Fruit fly (Drosophila melanogaster) whole organism, wandering third instar larva: Measurements from ENCODE around the gene NAAT1.

Experiments used
- CG32264 ChIP-seq: fragments of 200-800 bp; sonication (Bioruptor generic); optimal IDR thresholded peaks from 2 replicates; lab custom pipeline; 2016; ENCODE audit warnings: missing biosample characterization, missing genetic modification characterization
- CG9705 ChIP-seq: fragments of 200-800 bp; sonication (Bioruptor generic); optimal IDR thresholded peaks from 2 replicates; lab custom pipeline; 2018; ENCODE audit warnings: missing biosample characterization, mild to moderate bottlenecking, missing genetic modification characterization
- Dif ChIP-seq: fragments of 200-275, 200-300 bp; sonication (Bioruptor generic); optimal IDR thresholded peaks from 2 replicates; lab custom pipeline; 2018; ENCODE audit warnings: missing biosample characterization, missing genetic modification characterization; ENCODE audit not compliant: partially characterized antibody
- GATAd ChIP-seq: sonication (Bioruptor generic); optimal IDR thresholded peaks from 2 replicates; lab custom pipeline; 2016; ENCODE audit warnings: missing biosample characterization, missing genetic modification characterization
- HLH106 ChIP-seq: fragments of 200-800 bp; optimal IDR thresholded peaks from 3 replicates; lab custom pipeline; 2019; ENCODE audit warnings: missing biosample characterization, mild to moderate bottlenecking, missing genetic modification characterization, moderate library complexity
- Hnf4 ChIP-seq: fragments of 200-800 bp; sonication (Bioruptor generic); optimal IDR thresholded peaks from 2 replicates; lab custom pipeline; 2016; ENCODE audit warnings: missing biosample characterization, mild to moderate bottlenecking, missing genetic modification characterization
- Hr83 ChIP-seq: fragments of 200-300 bp; sonication (Bioruptor generic); optimal IDR thresholded peaks from 2 replicates; lab custom pipeline; 2016; ENCODE audit warnings: missing biosample characterization, mild to moderate bottlenecking, missing genetic modification characterization, moderate library complexity; ENCODE audit not compliant: poor library complexity, severe bottlenecking
- Jra ChIP-seq: sonication (Bioruptor generic); optimal IDR thresholded peaks from 2 replicates; lab custom pipeline; 2016; ENCODE audit warnings: missing biosample characterization, missing genetic modification characterization
- Mio ChIP-seq: sonication (Bioruptor generic); optimal IDR thresholded peaks from 2 replicates; lab custom pipeline; 2016; ENCODE audit warnings: missing biosample characterization, missing genetic modification characterization
- Myc ChIP-seq: fragments of >200 bp; optimal IDR thresholded peaks from 2 replicates; lab custom pipeline; 2017
- OdsH ChIP-seq: fragments of 200-800 bp; sonication (Bioruptor generic); optimal IDR thresholded peaks from 2 replicates; lab custom pipeline; 2016; ENCODE audit warnings: missing biosample characterization, mild to moderate bottlenecking, missing genetic modification characterization
- Rel ChIP-seq, 2 experiments: fragments of 200-800 bp; sonication (Bioruptor generic) in 1 of 2; optimal IDR thresholded peaks; 2 replicates in 1 of 2; 3 replicates in 1 of 2; lab custom pipeline; 2016 to 2019; ENCODE audit warnings: mild to moderate bottlenecking in 2 of 2, missing biosample characterization in 2 of 2, missing genetic modification characterization in 2 of 2, moderate library complexity in 1 of 2
- Sp1 ChIP-seq: fragments of 200-800 bp; sonication (Bioruptor generic); optimal IDR thresholded peaks from 3 replicates; lab custom pipeline; 2019; ENCODE audit warnings: missing biosample characterization, mild to moderate bottlenecking, missing genetic modification characterization, moderate library complexity
- Vsx2 ChIP-seq: fragments of 200-300, 225-300 bp; sonication (Bioruptor generic); optimal IDR thresholded peaks from 2 replicates; lab custom pipeline; 2018; ENCODE audit warnings: missing biosample characterization, missing genetic modification characterization; ENCODE audit not compliant: partially characterized antibody
- br ChIP-seq: fragments of 200-800 bp; sonication (Bioruptor generic); optimal IDR thresholded peaks from 2 replicates; lab custom pipeline; 2016; ENCODE audit warnings: missing biosample characterization, missing genetic modification characterization
- dl ChIP-seq, 2 experiments: fragments of 175-275, 200-275 bp in 1 of 2; fragments of 200-275 bp in 1 of 2; sonication (Bioruptor generic); optimal IDR thresholded peaks; lab custom pipeline; 2018; ENCODE audit warnings: mild to moderate bottlenecking in 2 of 2, missing biosample characterization in 2 of 2, missing genetic modification characterization in 2 of 2, moderate library complexity in 2 of 2; ENCODE audit not compliant: partially characterized antibody in 2 of 2, insufficient read depth in 1 of 2
- dmrt93B ChIP-seq: fragments of 200-800 bp; sonication (Bioruptor generic); optimal IDR thresholded peaks from 2 replicates; lab custom pipeline; 2018; ENCODE audit warnings: missing biosample characterization, mild to moderate bottlenecking, missing genetic modification characterization
- dsf ChIP-seq: sonication (Bioruptor generic); optimal IDR thresholded peaks from 2 replicates; lab custom pipeline; 2016; ENCODE audit warnings: missing biosample characterization, missing genetic modification characterization, borderline replicate concordance
- ey ChIP-seq: fragments of 200-800 bp; sonication (Bioruptor generic); optimal IDR thresholded peaks from 2 replicates; lab custom pipeline; 2016; ENCODE audit warnings: missing biosample characterization, missing genetic modification characterization
- foxo ChIP-seq, 2 experiments: fragments of 200-800 bp; sonication (Bioruptor generic); optimal IDR thresholded peaks; 2 replicates in 1 of 2; 3 replicates in 1 of 2; lab custom pipeline; 2016 to 2017; ENCODE audit warnings: missing biosample characterization in 2 of 2, missing genetic modification characterization in 2 of 2
- fru ChIP-seq: fragments of 200-800 bp; sonication (Bioruptor generic); optimal IDR thresholded peaks from 3 replicates; lab custom pipeline; 2016; ENCODE audit warnings: missing biosample characterization, mild to moderate bottlenecking, missing genetic modification characterization
- h ChIP-seq: fragments of 200-800 bp; sonication (Bioruptor generic); optimal IDR thresholded peaks from 3 replicates; lab custom pipeline; 2016; ENCODE audit warnings: missing biosample characterization, mild to moderate bottlenecking, missing genetic modification characterization
- lola ChIP-seq: fragments of >200 bp; optimal IDR thresholded peaks from 2 replicates; lab custom pipeline; 2017; ENCODE audit warnings: missing biosample characterization, missing genetic modification characterization
- pan ChIP-seq: fragments of >200 bp; optimal IDR thresholded peaks from 2 replicates; lab custom pipeline; 2017
- psq ChIP-seq: fragments of 200-800 bp; sonication (Bioruptor generic); optimal IDR thresholded peaks from 3 replicates; lab custom pipeline; 2017; ENCODE audit warnings: missing biosample characterization, mild to moderate bottlenecking, missing genetic modification characterization, moderate library complexity
- rgr ChIP-seq: fragments of 200-800 bp; sonication (Bioruptor generic); optimal IDR thresholded peaks from 3 replicates; lab custom pipeline; 2016; ENCODE audit warnings: missing biosample characterization, mild to moderate bottlenecking, missing genetic modification characterization
- sage ChIP-seq: fragments of 200-800 bp; sonication (Bioruptor generic); optimal IDR thresholded peaks from 2 replicates; lab custom pipeline; 2016; ENCODE audit warnings: missing biosample characterization, mild to moderate bottlenecking, missing genetic modification characterization
- sv ChIP-seq: fragments of 200-800 bp; sonication (Bioruptor generic); optimal IDR thresholded peaks from 3 replicates; lab custom pipeline; 2016; ENCODE audit warnings: missing biosample characterization, missing genetic modification characterization
- tai ChIP-seq: sonication (Bioruptor generic); optimal IDR thresholded peaks from 2 replicates; lab custom pipeline; 2016; ENCODE audit warnings: missing biosample characterization, missing genetic modification characterization
- woc ChIP-seq: sonication (Bioruptor generic); optimal IDR thresholded peaks from 2 replicates; lab custom pipeline; 2016; ENCODE audit warnings: missing biosample characterization, mild to moderate bottlenecking, missing genetic modification characterization

Gene NAAT1

dm6 chrX:5419905-5420567 lies 9.4 kb upstream of the NAAT1 start:
- TF ChIP-seq Rel (GFP tag; optimal IDR thresholded peaks at IDR 0.05; lab: Kevin White, UChicago) (no peak), Rel (tag; optimal IDR thresholded peaks at IDR 0.05; lab: Kevin White, UChicago) (peak; percentile 20), CG9705 (GFP tag; lab: Kevin White, UChicago) (no peak), GATAd (GFP tag; lab: Kevin White, UChicago) (no peak), Myc (lab: Kevin White, UChicago) (peak; percentile 11), Hnf4 (GFP tag; lab: Kevin White, UChicago) (no peak), HLH106 (tag; lab: Kevin White, UChicago) (no peak)

- TF ChIP-seq Hr83: no peak
- TF ChIP-seq rgr (GFP tag; lab: Kevin White, UChicago): peak; percentile 41
- no peak for TF ChIP-seq Mio (GFP tag; lab: Kevin White, UChicago)
- peak; percentile 3 for TF ChIP-seq sv (GFP tag; lab: Kevin White, UChicago)
- peak; percentile 10 for TF ChIP-seq woc
- TF ChIP-seq ey (GFP tag; lab: Kevin White, UChicago): peak; percentile 28
- TF ChIP-seq dmrt93B (GFP tag; lab: Kevin White, UChicago): no peak
- no peak for TF ChIP-seq Jra (GFP tag; lab: Kevin White, UChicago)
- TF ChIP-seq Rel (GFP tag; optimal IDR thresholded peaks at IDR 0.05; lab: Kevin White, UChicago): no peak
- peak; percentile 88 for TF ChIP-seq Rel (tag; optimal IDR thresholded peaks at IDR 0.05; lab: Kevin White, UChicago)
- no peak for TF ChIP-seq CG9705 (GFP tag; lab: Kevin White, UChicago)
- peak; percentile 13 for TF ChIP-seq OdsH (GFP tag; lab: Kevin White, UChicago)
- no peak for TF ChIP-seq pan (lab: Kevin White, UChicago)
- TF ChIP-seq psq (GFP tag; lab: Kevin White, UChicago): peak; percentile 32
- TF ChIP-seq foxo (GFP tag; optimal IDR thresholded peaks at IDR 0.05; lab: Kevin White, UChicago): peak in 1 of 2 experiments; percentile 61
- TF ChIP-seq h (GFP tag; lab: Kevin White, UChicago): peak; percentile 49
- TF ChIP-seq sage (GFP tag; lab: Kevin White, UChicago): no peak
- peak; percentile 49 for TF ChIP-seq fru (GFP tag; lab: Kevin White, UChicago)
- no peak for TF ChIP-seq Dif (GFP tag; lab: Kevin White, UChicago)
- peak; percentile 2 for TF ChIP-seq br (GFP tag; lab: Kevin White, UChicago)
Observed at dm6 chrX:5419045-5419901, 8.6 kb upstream of the NAAT1 start.

- TF ChIP-seq Sp1: no peak
- no peak for TF ChIP-seq Jra (GFP tag; lab: Kevin White, UChicago)
- no peak for TF ChIP-seq HLH106 (tag; lab: Kevin White, UChicago)
- no peak for TF ChIP-seq CG9705 (GFP tag; lab: Kevin White, UChicago)
- TF ChIP-seq Hr83: no peak
- TF ChIP-seq Dif (GFP tag; lab: Kevin White, UChicago): no peak
- no peak for TF ChIP-seq lola (GFP tag; lab: Kevin White, UChicago)
- no peak for TF ChIP-seq tai (GFP tag; lab: Kevin White, UChicago)
- TF ChIP-seq pan (lab: Kevin White, UChicago): no peak
- no peak for TF ChIP-seq CG32264 (GFP tag; lab: Kevin White, UChicago)
- TF ChIP-seq, all 38 proteins: peak for 0
Observed at dm6 chrX:5418555-5419044, 8.0 kb upstream of the NAAT1 start.

- TF ChIP-seq pan (lab: Kevin White, UChicago): no peak
- no peak for TF ChIP-seq HLH106 (tag; lab: Kevin White, UChicago)
- peak; percentile 10 to 49 for TF ChIP-seq dl (GFP tag; optimal IDR thresholded peaks at IDR 0.05; lab: Kevin White, UChicago; ENCODE audit: insufficient read depth in 1 of 2, partially characterized antibody in 2 of 2)
- TF ChIP-seq h (GFP tag; lab: Kevin White, UChicago): no peak
- TF ChIP-seq OdsH (GFP tag; lab: Kevin White, UChicago): no peak
- TF ChIP-seq Vsx2 (GFP tag; lab: Kevin White, UChicago): no peak
- peak; percentile 78 for TF ChIP-seq Dif (GFP tag; lab: Kevin White, UChicago)
- TF ChIP-seq Rel (GFP tag; optimal IDR thresholded peaks at IDR 0.05; lab: Kevin White, UChicago): no peak
- peak; percentile 14 for TF ChIP-seq Rel (tag; optimal IDR thresholded peaks at IDR 0.05; lab: Kevin White, UChicago)
- TF ChIP-seq psq (GFP tag; lab: Kevin White, UChicago): peak; percentile 40
- TF ChIP-seq dsf (GFP tag; lab: Kevin White, UChicago): no peak
Observed at dm6 chrX:5417836-5418554, 7.3 kb upstream of the NAAT1 start.
